Worm (Caenorhabditis elegans) whole organism, midembryonic: ENCODE results near the gene F42A6.5.

ENCODE experiments used
- cog-1 ChIP-seq: sonication (generic microtip); optimal IDR thresholded peaks from 2 replicates; lab custom pipeline; 2016; ENCODE audit warnings: missing genetic modification characterization, missing compliant biosample characterization
- flt-1 ChIP-seq: fragments of 200-800 bp; sonication (Bioruptor generic); IDR thresholded peaks from 2 replicates; pipeline ENCODE4 v1.3.6; 2022; ENCODE audit warnings: missing genetic modification characterization, missing compliant biosample characterization
- klf-2 ChIP-seq: fragments of 200-800 bp; sonication (Bioruptor generic); conservative IDR thresholded peaks from 2 replicates; pipeline ENCODE4 v1.3.6; 2022; ENCODE audit warnings: missing genetic modification reagents, missing genetic modification characterization, missing compliant biosample characterization
- med-1 ChIP-seq: sonication (generic microtip); optimal IDR thresholded peaks from 2 replicates; lab custom pipeline; 2017; ENCODE audit warnings: missing genetic modification characterization, mild to moderate bottlenecking, missing compliant biosample characterization, antibody characterized with exemption, missing genetic modification reagents; ENCODE audit not compliant: insufficient read depth
- ref-1 ChIP-seq: fragments of 200-800 bp; sonication (Bioruptor generic); conservative IDR thresholded peaks from 2 replicates; pipeline ENCODE4 v1.3.6; 2022; ENCODE audit warnings: missing genetic modification reagents, missing genetic modification characterization, missing compliant biosample characterization
- tab-1 ChIP-seq: fragments of 200-800 bp; sonication (Bioruptor generic); IDR thresholded peaks from 2 replicates; pipeline ENCODE4 v1.3.6; 2022; ENCODE audit warnings: missing genetic modification characterization, missing compliant biosample characterization
- ztf-29 ChIP-seq: fragments of 200-800 bp; sonication (Bioruptor generic); IDR thresholded peaks from 2 replicates; pipeline ENCODE4 v1.3.6; 2022; ENCODE audit warnings: missing genetic modification reagents, missing genetic modification characterization, missing compliant biosample characterization

- no peak for TF ChIP-seq med-1 (GFP tag; lab: Kevin White, UChicago)
- no peak for TF ChIP-seq ztf-29
- no peak for TF ChIP-seq cog-1 (tag; lab: Kevin White, UChicago)
- no peak for TF ChIP-seq klf-2 (GFP tag; lab: Robert Waterston, UW)
- no peak for TF ChIP-seq flt-1 (GFP tag; lab: Robert Waterston, UW)
- no peak for TF ChIP-seq tab-1 (GFP tag; lab: Robert Waterston, UW)
- TF ChIP-seq ref-1 (GFP tag; lab: Robert Waterston, UW): no peak
Measured at ce11 chrIV:3310662-3311219, 20.9 kb downstream of the F42A6.5 start.
